Fruit fly (Drosophila melanogaster): Measurements from ENCODE around the gene CG44422.

The CG44422 gene

DNA sequence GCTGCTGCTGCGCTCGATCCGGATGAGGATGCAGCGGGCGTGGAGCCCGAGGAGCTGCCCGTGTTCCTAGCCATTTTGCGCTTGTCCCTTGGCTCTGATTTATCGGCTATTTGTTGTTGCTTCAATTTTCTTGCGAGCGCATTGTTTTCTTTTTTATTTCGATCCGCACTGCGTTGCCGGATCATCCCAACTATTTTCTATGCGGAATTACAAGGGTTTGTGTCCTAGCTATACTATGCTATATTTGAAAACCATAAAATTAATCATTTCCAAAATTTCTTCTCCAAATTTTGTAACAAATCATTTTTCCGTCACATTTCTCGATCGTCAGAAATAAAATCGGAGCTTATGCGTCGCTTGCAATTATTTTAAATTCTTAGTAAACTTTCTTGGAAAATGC is 45.2 kb upstream of the CG44422 start, which contains the start of the genes GCS1 and CG11756:
TSS of gene GCS1 (minus strand) at position 193 of the 400 bp plus-strand sequence.
TSS of gene CG11756 (plus strand) at position 312 of the 400 bp plus-strand sequence.
- TF ChIP-seq CG7745 (tag; optimal IDR thresholded peaks at IDR 0.05) (no peak), Sin3A (optimal IDR thresholded peaks at IDR 0.05) (peak; percentile 19), pita (GFP tag; optimal IDR thresholded peaks at IDR 0.05) (peak; percentile 45), CG1603 (tag; optimal IDR thresholded peaks at IDR 0.05) (peak; percentile 24), Sry-δ (GFP tag; optimal IDR thresholded peaks at IDR 0.05) (peak; percentile 32), MBD-R2 (GFP tag; IDR thresholded peaks at IDR 0.05) (peak; percentile 82), CG15514 (GFP tag; optimal IDR thresholded peaks at IDR 0.05) (peak; percentile 29), CTCF (GFP tag; optimal IDR thresholded peaks at IDR 0.05) (peak; percentile 51), CG10267 (tag; optimal IDR thresholded peaks at IDR 0.05) (peak; percentile 27), CG13287 (GFP tag; IDR thresholded peaks at IDR 0.05; ENCODE audit: partially characterized antibody) (0 out of 2 replicates have a peak, but pooled peaks have one; percentile 25), CG17829 (tag; optimal IDR thresholded peaks at IDR 0.05) (peak; percentile 2), BEAF-32 (GFP tag; optimal IDR thresholded peaks at IDR 0.05) (peak; percentile 31), Dp (GFP tag; optimal IDR thresholded peaks at IDR 0.05) (peak; percentile 52), phol (tag; optimal IDR thresholded peaks at IDR 0.05) (peak; percentile 17), CG11696 (GFP tag; IDR thresholded peaks at IDR 0.05) (no peak), CHES-1-like (GFP tag; optimal IDR thresholded peaks at IDR 0.05) (peak; percentile 3), CG6689 (GFP tag; IDR thresholded peaks at IDR 0.05) (peak; percentile 65), CG10147 (GFP tag; optimal IDR thresholded peaks at IDR 0.05) (no peak), CG3163 (GFP tag; optimal IDR thresholded peaks at IDR 0.05) (no peak), gfzf (GFP tag; optimal IDR thresholded peaks at IDR 0.05) (peak; percentile 50), Side (GFP tag; optimal IDR thresholded peaks at IDR 0.05) (no peak), pzg (GFP tag; optimal IDR thresholded peaks at IDR 0.05) (peak; percentile 39), CG4617 (GFP tag; optimal IDR thresholded peaks at IDR 0.05; ENCODE audit: borderline replicate concordance) (peak; percentile 47), dm (GFP tag; optimal IDR thresholded peaks at IDR 0.05) (peak; percentile 16), CG42726 (GFP tag; IDR thresholded peaks at IDR 0.05; ENCODE audit: partially characterized antibody) (no peak), Abd-B (GFP tag; optimal IDR thresholded peaks at IDR 0.05) (peak; percentile 32), sd (tag; optimal IDR thresholded peaks at IDR 0.05) (peak; percentile 3), CG9609 (GFP tag; optimal IDR thresholded peaks at IDR 0.05) (no peak), Myb (GFP tag; optimal IDR thresholded peaks at IDR 0.05) (peak; percentile 21), CG14710 (tag; optimal IDR thresholded peaks at IDR 0.05) (peak; percentile 23), CG4854 (GFP tag; optimal IDR thresholded peaks at IDR 0.05) (no peak), row (GFP tag; IDR thresholded peaks at IDR 0.05) (0 out of 3 replicates have a peak, but pooled peaks have one; percentile 20), MESR4 (GFP tag; optimal IDR thresholded peaks at IDR 0.05) (peak; percentile 48), YL-1 (GFP tag; optimal IDR thresholded peaks at IDR 0.05) (peak; percentile 19), Med (GFP tag) (peak; percentile 64), E2f2 (GFP tag; IDR thresholded peaks at IDR 0.05) (peak; percentile 64), stwl (tag; optimal IDR thresholded peaks at IDR 0.05) (peak; percentile 5), trem (tag; optimal IDR thresholded peaks at IDR 0.05) (peak; percentile 37), CG3847 (GFP tag; IDR thresholded peaks at IDR 0.05) (0 out of 2 replicates have a peak, but pooled peaks have one; percentile 17), Dref (GFP tag; IDR thresholded peaks at IDR 0.05) (peak; percentile 37), CG2116 (GFP tag; optimal IDR thresholded peaks at IDR 0.05) (peak; percentile 29), CG14667 (GFP tag; IDR thresholded peaks at IDR 0.05) (no peak)
